Worm (Caenorhabditis elegans) whole organism, late embryonic: ENCODE results near the gene gnrr-3.

Experiments
- C08G9.2 ChIP-seq: sonication (generic microtip); optimal IDR thresholded peaks from 2 replicates; lab custom pipeline; 2016; ENCODE audit warnings: mild to moderate bottlenecking, missing genetic modification characterization, moderate library complexity, missing compliant biosample characterization
- F13H6.1 ChIP-seq: sonication (generic microtip); optimal IDR thresholded peaks from 2 replicates; lab custom pipeline; 2016; ENCODE audit warnings: missing genetic modification characterization, missing compliant biosample characterization
- K09A11.1 ChIP-seq: sonication (generic microtip); optimal IDR thresholded peaks from 2 replicates; lab custom pipeline; 2017; ENCODE audit warnings: antibody characterized with exemption, mild to moderate bottlenecking, missing genetic modification characterization, missing compliant biosample characterization; ENCODE audit not compliant: insufficient read depth
- T23F11.4 ChIP-seq: fragments of 200-800 bp; sonication (Bioruptor generic); optimal IDR thresholded peaks from 2 replicates; lab custom pipeline; 2018; ENCODE audit warnings: mild to moderate bottlenecking, missing genetic modification characterization, missing compliant biosample characterization
- ama-1 ChIP-seq: fragments of 150-350 bp; optimal IDR thresholded peaks from 2 replicates; lab custom pipeline; 2014
- ceh-14 ChIP-seq: sonication (generic microtip); optimal IDR thresholded peaks from 2 replicates; lab custom pipeline; 2016; ENCODE audit warnings: missing genotype, missing genetic modification characterization, missing compliant biosample characterization
- ceh-22 ChIP-seq: sonication (generic microtip); optimal IDR thresholded peaks from 2 replicates; lab custom pipeline; 2017; ENCODE audit warnings: missing biosample characterization, missing genetic modification characterization
- ceh-24 ChIP-seq: sonication (generic microtip); optimal IDR thresholded peaks from 2 replicates; lab custom pipeline; 2016; ENCODE audit warnings: mild to moderate bottlenecking, missing genetic modification characterization, missing compliant biosample characterization
- ceh-31 ChIP-seq: sonication (generic microtip); optimal IDR thresholded peaks from 2 replicates; lab custom pipeline; 2016; ENCODE audit warnings: missing genetic modification characterization, missing compliant biosample characterization
- ceh-48 ChIP-seq: sonication (generic microtip); optimal IDR thresholded peaks from 2 replicates; lab custom pipeline; 2016; ENCODE audit warnings: missing genetic modification characterization, inconsistent platforms, missing compliant biosample characterization
- che-1 ChIP-seq: sonication (generic microtip); optimal IDR thresholded peaks from 2 replicates; lab custom pipeline; 2016; ENCODE audit warnings: mild to moderate bottlenecking, missing genetic modification characterization, missing compliant biosample characterization
- dmd-4 ChIP-seq: sonication (generic microtip); optimal IDR thresholded peaks from 2 replicates; lab custom pipeline; 2016; ENCODE audit warnings: borderline replicate concordance, missing genetic modification characterization, missing compliant biosample characterization
- elt-2 ChIP-seq: sonication (generic microtip); optimal IDR thresholded peaks from 2 replicates; lab custom pipeline; 2016; ENCODE audit warnings: missing genetic modification reagents, missing genetic modification characterization, missing compliant biosample characterization
- eyg-1 ChIP-seq: sonication (generic microtip); optimal IDR thresholded peaks from 2 replicates; lab custom pipeline; 2016; ENCODE audit warnings: missing genotype, missing genetic modification characterization, missing compliant biosample characterization
- fax-1 ChIP-seq: sonication (generic microtip); optimal IDR thresholded peaks from 2 replicates; lab custom pipeline; 2016; ENCODE audit warnings: missing genotype, missing genetic modification characterization, missing compliant biosample characterization
- fkh-10 ChIP-seq: fragments of 150-350 bp; optimal IDR thresholded peaks from 2 replicates; lab custom pipeline; 2014; ENCODE audit warnings: missing biosample characterization, missing genetic modification reagents, missing genetic modification characterization
- gmeb-2 ChIP-seq: sonication (generic microtip); optimal IDR thresholded peaks from 2 replicates; lab custom pipeline; 2016; ENCODE audit warnings: missing genetic modification characterization, inconsistent platforms, missing compliant biosample characterization
- hlh-30 ChIP-seq: sonication (generic microtip); optimal IDR thresholded peaks from 2 replicates; lab custom pipeline; 2017; ENCODE audit warnings: antibody characterized with exemption, missing genetic modification characterization, missing compliant biosample characterization; ENCODE audit not compliant: insufficient read depth
- hlh-6 ChIP-seq: sonication (generic microtip); optimal IDR thresholded peaks from 2 replicates; lab custom pipeline; 2016; ENCODE audit warnings: missing genotype, missing genetic modification characterization, missing compliant biosample characterization
- hlh-8 ChIP-seq: sonication (generic microtip); optimal IDR thresholded peaks from 2 replicates; lab custom pipeline; 2016; ENCODE audit warnings: missing genotype, missing genetic modification characterization, missing compliant biosample characterization
- lim-6 ChIP-seq: sonication (generic microtip); optimal IDR thresholded peaks from 2 replicates; lab custom pipeline; 2016; ENCODE audit warnings: missing genetic modification characterization, missing compliant biosample characterization
- lin-11 ChIP-seq: fragments of 200-800 bp; sonication (Bioruptor generic); optimal IDR thresholded peaks from 2 replicates; lab custom pipeline; 2018; ENCODE audit warnings: mild to moderate bottlenecking, missing genetic modification characterization, missing compliant biosample characterization
- mec-3 ChIP-seq: sonication (generic microtip); optimal IDR thresholded peaks from 2 replicates; lab custom pipeline; 2016; ENCODE audit warnings: borderline replicate concordance, missing genetic modification characterization, missing compliant biosample characterization
- nhr-11 ChIP-seq: fragments of 150-350 bp; optimal IDR thresholded peaks from 2 replicates; lab custom pipeline; 2014; ENCODE audit warnings: missing biosample characterization, missing genetic modification characterization
- nhr-232 ChIP-seq: sonication (generic microtip); optimal IDR thresholded peaks from 2 replicates; lab custom pipeline; 2016; ENCODE audit warnings: missing genetic modification characterization, missing compliant biosample characterization
- npax-4 ChIP-seq: sonication (generic microtip); optimal IDR thresholded peaks from 2 replicates; lab custom pipeline; 2016; ENCODE audit warnings: missing genetic modification characterization, missing compliant biosample characterization
- odd-2 ChIP-seq: sonication (generic microtip); optimal IDR thresholded peaks from 2 replicates; lab custom pipeline; 2017; ENCODE audit warnings: antibody characterized with exemption, mild to moderate bottlenecking, missing genetic modification characterization, missing compliant biosample characterization
- pag-3 ChIP-seq: sonication (generic microtip); optimal IDR thresholded peaks from 2 replicates; lab custom pipeline; 2016; ENCODE audit warnings: missing compliant biosample characterization, missing genetic modification characterization, borderline replicate concordance
- pat-9 ChIP-seq: fragments of 200-800 bp; sonication (Bioruptor generic); optimal IDR thresholded peaks from 2 replicates; lab custom pipeline; 2018; ENCODE audit warnings: mild to moderate bottlenecking, missing genetic modification characterization, moderate library complexity, missing compliant biosample characterization
- pha-4 ChIP-seq: fragments of 150-350 bp; optimal IDR thresholded peaks from 2 replicates; lab custom pipeline; 2018; ENCODE audit warnings: missing biosample characterization, missing genetic modification reagents, missing genetic modification characterization
- rnt-1 ChIP-seq: sonication (generic microtip); optimal IDR thresholded peaks from 2 replicates; lab custom pipeline; 2016; ENCODE audit warnings: missing genetic modification characterization, missing compliant biosample characterization
- sdc-2 ChIP-seq: sonication (generic microtip); optimal IDR thresholded peaks from 2 replicates; lab custom pipeline; 2016; ENCODE audit warnings: missing genotype, missing genetic modification characterization, missing compliant biosample characterization
- sox-2 ChIP-seq: fragments of 200-800 bp; sonication (Bioruptor generic); IDR thresholded peaks from 2 replicates; pipeline ENCODE4 v1.3.6; 2022; ENCODE audit warnings: missing genetic modification reagents, missing genetic modification characterization, missing compliant biosample characterization
- sox-4 ChIP-seq: sonication (generic microtip); optimal IDR thresholded peaks from 2 replicates; lab custom pipeline; 2017; ENCODE audit warnings: mild to moderate bottlenecking, missing genetic modification characterization, inconsistent platforms, missing compliant biosample characterization
- tbx-2 ChIP-seq: sonication (generic microtip); optimal IDR thresholded peaks from 2 replicates; lab custom pipeline; 2016; ENCODE audit warnings: missing genetic modification characterization, missing compliant biosample characterization
- tbx-7 ChIP-seq: sonication (generic microtip); optimal IDR thresholded peaks from 2 replicates; lab custom pipeline; 2016; ENCODE audit warnings: missing genotype, missing genetic modification characterization, missing compliant biosample characterization
- unc-42 ChIP-seq: sonication (generic microtip); optimal IDR thresholded peaks from 2 replicates; lab custom pipeline; 2016; ENCODE audit warnings: missing genotype, missing genetic modification characterization, missing compliant biosample characterization
- unc-86 ChIP-seq: sonication (generic microtip); optimal IDR thresholded peaks from 2 replicates; lab custom pipeline; 2016; ENCODE audit warnings: missing genetic modification characterization, missing compliant biosample characterization
- ztf-16 ChIP-seq: sonication (generic microtip); optimal IDR thresholded peaks from 2 replicates; lab custom pipeline; 2017; ENCODE audit warnings: missing genetic modification characterization, missing compliant biosample characterization

gnrr-3 gene

ce11 chrX:10074233-10074632 lies 25.0 kb downstream of the gnrr-3 start, which contains the start of gene ZC373.5:
ZC373.5 (minus strand) TSS chrX:10074391.
- TF ChIP-seq ceh-14 (tag; lab: Kevin White, UChicago) (no peak), elt-2 (tag; lab: Kevin White, UChicago) (peak; percentile 36), pat-9 (tag; lab: Kevin White, UChicago) (no peak), pag-3 (tag; lab: Kevin White, UChicago) (no peak), C08G9.2 (tag; lab: Kevin White, UChicago) (no peak)

- TF ChIP-seq fax-1 (no peak), ceh-24 (tag; lab: Kevin White, UChicago) (no peak), T23F11.4 (no peak), sox-2 (GFP tag; lab: Robert Waterston, UW) (no peak), nhr-11 (no peak), ztf-16 (tag; lab: Kevin White, UChicago) (no peak), npax-4 (no peak), unc-42 (tag; lab: Kevin White, UChicago) (no peak), ama-1 (lab: Kevin White, UChicago) (no peak)
- TF ChIP-seq, all 69 proteins: peak for 0
Measured at ce11 chrX:10074988-10075387, 25.7 kb downstream of the gnrr-3 start, which contains the start of gene dao-4. dao-4 (plus strand) TSS chrX:10075288.

DNA sequence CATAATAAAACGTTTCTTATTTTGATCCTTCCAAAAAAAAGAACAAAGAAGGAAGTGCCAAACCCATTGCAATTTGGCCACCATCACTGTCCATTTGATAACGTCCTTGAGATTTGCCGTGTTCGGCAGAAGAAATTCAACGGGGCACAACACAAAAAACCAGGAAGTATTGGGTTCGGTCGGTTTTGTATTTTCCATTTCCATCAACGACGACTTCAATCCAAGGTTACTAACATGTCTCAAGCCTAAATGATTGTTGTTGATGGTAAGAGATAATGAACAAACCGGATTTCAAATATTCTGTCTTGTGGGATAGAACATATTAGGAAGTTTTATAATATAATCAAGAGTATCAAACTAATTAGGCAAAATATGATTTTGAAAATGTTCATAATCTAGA lies 27.1 kb downstream of the gnrr-3 start:
- TF ChIP-seq ceh-24 (tag; lab: Kevin White, UChicago) (no peak), sox-4 (tag; lab: Kevin White, UChicago) (no peak), odd-2 (tag; lab: Kevin White, UChicago) (no peak), hlh-6 (tag; lab: Kevin White, UChicago) (no peak), nhr-232 (tag; lab: Kevin White, UChicago) (no peak), lin-11 (tag; lab: Kevin White, UChicago) (no peak), K09A11.1 (tag; lab: Kevin White, UChicago) (no peak), ceh-48 (tag; lab: Kevin White, UChicago) (no peak), fkh-10 (GFP tag; lab: Kevin White, UChicago) (no peak), pag-3 (tag; lab: Kevin White, UChicago) (no peak), hlh-8 (no peak), ceh-22 (tag; lab: Kevin White, UChicago) (no peak), lim-6 (tag; lab: Kevin White, UChicago) (no peak), ama-1 (lab: Kevin White, UChicago) (no peak), F13H6.1 (tag; lab: Kevin White, UChicago) (no peak), eyg-1 (no peak), pat-9 (tag; lab: Kevin White, UChicago) (no peak), hlh-30 (tag; lab: Kevin White, UChicago) (no peak), gmeb-2 (tag; lab: Kevin White, UChicago) (no peak)

DNA sequence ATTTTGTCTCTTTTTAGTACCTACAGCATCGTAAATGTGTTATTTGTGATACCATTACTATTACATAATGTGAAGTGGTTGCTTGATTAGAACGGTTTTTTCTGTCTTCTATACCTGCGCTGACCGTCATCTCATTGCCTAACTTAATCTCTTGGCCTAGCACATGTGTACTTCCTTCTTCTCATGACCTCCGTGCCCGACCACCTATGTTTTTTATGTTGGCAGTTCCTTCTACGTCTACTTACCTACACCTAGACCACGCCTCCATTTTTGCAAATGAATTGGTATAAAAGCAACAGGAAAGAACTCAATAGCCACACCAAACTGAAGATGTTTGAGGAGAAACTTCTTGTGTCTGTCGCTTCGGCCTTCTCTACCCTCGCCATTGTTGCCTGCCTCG lies 28.0 kb downstream of the gnrr-3 start, which contains the start of gene col-176:
TSS of gene col-176 (plus strand) at position 301 of the 400 bp plus-strand sequence.
- TF ChIP-seq pag-3 (tag; lab: Kevin White, UChicago) = no peak
- TF ChIP-seq rnt-1 (tag; lab: Kevin White, UChicago) = no peak
- TF ChIP-seq C08G9.2 (tag; lab: Kevin White, UChicago) = no peak
- TF ChIP-seq fkh-10 (GFP tag; lab: Kevin White, UChicago) = no peak
- TF ChIP-seq dmd-4 (tag; lab: Kevin White, UChicago) = no peak
- no peak for TF ChIP-seq unc-86
- TF ChIP-seq che-1 (tag; lab: Kevin White, UChicago) = no peak
- TF ChIP-seq tbx-7 = no peak
- no peak for TF ChIP-seq ama-1 (lab: Kevin White, UChicago)

DNA sequence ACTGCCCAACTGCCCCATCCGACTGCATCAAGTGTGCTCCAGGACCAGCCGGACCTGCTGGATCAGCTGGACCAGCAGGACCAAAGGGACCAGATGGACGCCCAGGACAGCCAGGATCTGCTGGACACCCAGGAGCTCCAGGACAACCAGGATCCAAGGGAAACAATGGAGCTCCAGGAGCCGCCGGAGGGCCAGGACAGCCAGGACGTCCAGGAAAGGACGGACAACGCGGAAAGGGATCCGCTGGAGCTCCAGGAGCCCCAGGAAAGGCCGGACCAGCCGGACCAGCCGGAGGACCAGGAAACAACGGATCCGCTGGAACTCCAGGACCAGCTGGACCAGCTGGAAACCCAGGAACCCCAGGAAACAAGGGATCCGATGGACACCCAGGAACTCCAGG lies 28.8 kb downstream of the gnrr-3 start:
- TF ChIP-seq pag-3 (tag; lab: Kevin White, UChicago) (peak; percentile 21), pha-4 (tag; lab: Kevin White, UChicago) (no peak), sdc-2 (tag; lab: Kevin White, UChicago) (peak; percentile 3), hlh-6 (tag; lab: Kevin White, UChicago) (peak; percentile 49), ceh-31 (tag; lab: Kevin White, UChicago) (no peak), elt-2 (tag; lab: Kevin White, UChicago) (no peak), nhr-11 (no peak), unc-42 (tag; lab: Kevin White, UChicago) (peak; percentile 24), mec-3 (tag; lab: Kevin White, UChicago) (peak; percentile 26), lim-6 (tag; lab: Kevin White, UChicago) (no peak), tbx-2 (tag; lab: Kevin White, UChicago) (no peak)
